Fruit fly (Drosophila melanogaster) whole organism, embryonic: ENCODE measurements around the gene RpS25.

Experiments
- Ada2b ChIP-seq: fragments of 200-800 bp; sonication (Bioruptor generic); IDR thresholded peaks from 2 replicates; pipeline ENCODE4 v1.3.6; 2022; ENCODE audit warnings: missing biosample characterization, missing genetic modification characterization
- Atf3 ChIP-seq: fragments of 200-800 bp; sonication (Bioruptor generic); optimal IDR thresholded peaks from 3 replicates; lab custom pipeline; 2016; ENCODE audit warnings: missing biosample characterization, missing genetic modification characterization
- Bdp1 ChIP-seq: fragments of 200-800 bp; sonication (Bioruptor generic); optimal IDR thresholded peaks from 3 replicates; lab custom pipeline; 2016; ENCODE audit warnings: missing biosample characterization, missing genetic modification characterization
- Bteb2 ChIP-seq: fragments of 200-800 bp; sonication (Bioruptor generic); optimal IDR thresholded peaks from 2 replicates; lab custom pipeline; 2016; ENCODE audit warnings: missing biosample characterization, missing genetic modification characterization
- CG10267 ChIP-seq: fragments of 200-800 bp; sonication (Bioruptor generic); optimal IDR thresholded peaks from 2 replicates; lab custom pipeline; 2018; ENCODE audit warnings: missing biosample characterization, mild to moderate bottlenecking, missing genetic modification characterization, moderate library complexity
- CG10274 ChIP-seq: fragments of 200-800 bp; sonication (Bioruptor generic); optimal IDR thresholded peaks from 3 replicates; lab custom pipeline; 2017; ENCODE audit warnings: missing biosample characterization, mild to moderate bottlenecking, missing genetic modification characterization
- CG10959 ChIP-seq: fragments of 200-800 bp; sonication (Bioruptor generic); IDR thresholded peaks from 2 replicates; pipeline ENCODE4 v1.3.6; 2022; ENCODE audit warnings: missing biosample characterization, missing genetic modification characterization
- CG11504 ChIP-seq: fragments of 200-800 bp; sonication (Bioruptor generic); optimal IDR thresholded peaks from 3 replicates; lab custom pipeline; 2019; ENCODE audit warnings: missing biosample characterization, mild to moderate bottlenecking, missing genetic modification characterization, moderate library complexity
- CG14441 ChIP-seq: fragments of 200-800 bp; sonication (Bioruptor generic); IDR thresholded peaks from 2 replicates; pipeline ENCODE4 v1.3.6; 2022; ENCODE audit warnings: missing biosample characterization, missing genetic modification characterization
- CG14710 ChIP-seq: fragments of 200-800 bp; sonication (Bioruptor generic); optimal IDR thresholded peaks from 3 replicates; lab custom pipeline; 2019; ENCODE audit warnings: missing biosample characterization, mild to moderate bottlenecking, missing genetic modification characterization, moderate library complexity
- CG15601 ChIP-seq: fragments of 200-800 bp; sonication (Bioruptor generic); optimal IDR thresholded peaks from 3 replicates; lab custom pipeline; 2019; ENCODE audit warnings: missing biosample characterization, mild to moderate bottlenecking, missing genetic modification characterization, moderate library complexity
- CG17361 ChIP-seq: fragments of 200-800 bp; sonication (Bioruptor generic); IDR thresholded peaks from 3 replicates; pipeline ENCODE4 v1.3.6; 2022; ENCODE audit warnings: missing biosample characterization, missing genetic modification characterization
- CG18011 ChIP-seq: fragments of 200-800 bp; sonication (Bioruptor generic); optimal IDR thresholded peaks from 2 replicates; lab custom pipeline; 2017; ENCODE audit warnings: missing biosample characterization, missing genetic modification characterization, mild to moderate bottlenecking, moderate library complexity, missing genotype
- CG18619 ChIP-seq: fragments of 200-800 bp; sonication (Bioruptor generic); optimal IDR thresholded peaks from 3 replicates; lab custom pipeline; 2017; ENCODE audit warnings: missing biosample characterization, mild to moderate bottlenecking, missing genetic modification characterization
- CG2116 ChIP-seq: fragments of 200-800 bp; sonication (Bioruptor generic); optimal IDR thresholded peaks from 3 replicates; lab custom pipeline; 2018; ENCODE audit warnings: missing biosample characterization, mild to moderate bottlenecking, missing genetic modification characterization
- CG2129 ChIP-seq: fragments of 200-800 bp; sonication (Bioruptor generic); IDR thresholded peaks from 2 replicates; pipeline ENCODE4 v1.3.6; 2022; ENCODE audit warnings: missing biosample characterization, missing genetic modification characterization; ENCODE audit not compliant: partially characterized antibody
- CG2199 ChIP-seq: fragments of 200-800 bp; sonication (Bioruptor generic); IDR thresholded peaks from 3 replicates; pipeline ENCODE4 v1.3.6; 2022; ENCODE audit warnings: missing biosample characterization, missing genetic modification characterization
- CG31441 ChIP-seq: fragments of 200-800 bp; sonication (Bioruptor generic); IDR thresholded peaks from 2 replicates; pipeline ENCODE4 v1.3.6; 2022; ENCODE audit warnings: missing biosample characterization, missing genetic modification characterization
- CG33557 ChIP-seq: fragments of 200-800 bp; sonication (Bioruptor generic); optimal IDR thresholded peaks from 2 replicates; lab custom pipeline; 2019; ENCODE audit warnings: missing biosample characterization, mild to moderate bottlenecking, missing genetic modification characterization, moderate library complexity
- CG3838 ChIP-seq: fragments of 200-800 bp; sonication (Bioruptor generic); optimal IDR thresholded peaks from 3 replicates; lab custom pipeline; 2016; ENCODE audit warnings: missing biosample characterization, missing genetic modification characterization
- CG7271 ChIP-seq: fragments of 200-800 bp; sonication (Bioruptor generic); optimal IDR thresholded peaks from 2 replicates; lab custom pipeline; 2018; ENCODE audit warnings: missing biosample characterization, mild to moderate bottlenecking, missing genetic modification characterization, moderate library complexity
- CG8924 ChIP-seq: fragments of 200-800 bp; optimal IDR thresholded peaks from 3 replicates; lab custom pipeline; 2019; ENCODE audit warnings: missing biosample characterization, mild to moderate bottlenecking, missing genetic modification characterization, moderate library complexity
- CG9797 ChIP-seq: fragments of 200-800 bp; sonication (Bioruptor generic); optimal IDR thresholded peaks from 3 replicates; lab custom pipeline; 2018; ENCODE audit warnings: missing biosample characterization, mild to moderate bottlenecking, missing genetic modification characterization
- Dp ChIP-seq: fragments of 200-800 bp; sonication (Bioruptor generic); optimal IDR thresholded peaks from 2 replicates; lab custom pipeline; 2018; ENCODE audit warnings: missing biosample characterization, mild to moderate bottlenecking, missing genetic modification characterization, moderate library complexity
- HHEX ChIP-seq: fragments of 200-800 bp; sonication (Bioruptor generic); optimal IDR thresholded peaks from 3 replicates; lab custom pipeline; 2017; ENCODE audit warnings: missing biosample characterization, mild to moderate bottlenecking, missing genetic modification characterization, missing genetic modification reagents
- Jarid2 ChIP-seq: fragments of 200-800 bp; sonication (Bioruptor generic); optimal IDR thresholded peaks from 3 replicates; lab custom pipeline; 2017; ENCODE audit warnings: mild to moderate bottlenecking, missing biosample characterization, missing genetic modification reagents, missing genetic modification characterization
- Meics ChIP-seq: fragments of 200-800 bp; sonication (Bioruptor generic); optimal IDR thresholded peaks from 2 replicates; lab custom pipeline; 2017; ENCODE audit warnings: missing biosample characterization, mild to moderate bottlenecking, missing genetic modification characterization
- Neu2 ChIP-seq: fragments of 200-800 bp; sonication (Bioruptor generic); optimal IDR thresholded peaks from 3 replicates; lab custom pipeline; 2016; ENCODE audit warnings: missing biosample characterization, missing genetic modification characterization, borderline replicate concordance
- NfI ChIP-seq: fragments of 200-800 bp; sonication (Bioruptor generic); optimal IDR thresholded peaks from 3 replicates; lab custom pipeline; 2018; ENCODE audit warnings: missing biosample characterization, mild to moderate bottlenecking, missing genetic modification characterization, moderate library complexity
- Optix ChIP-seq: fragments of 200-800 bp; sonication (Bioruptor generic); IDR thresholded peaks from 3 replicates; pipeline ENCODE4 v1.3.6; 2022; ENCODE audit warnings: missing biosample characterization, missing genetic modification characterization
- Tbp ChIP-seq: fragments of >200 bp; optimal IDR thresholded peaks from 2 replicates; lab custom pipeline; 2018; ENCODE audit warnings: missing biosample characterization, missing genetic modification characterization
- ash1 ChIP-seq: fragments of 200-800 bp; sonication (Bioruptor generic); optimal IDR thresholded peaks from 2 replicates; lab custom pipeline; 2018; ENCODE audit warnings: missing biosample characterization, mild to moderate bottlenecking, missing genetic modification characterization
- bbx ChIP-seq: fragments of 200-800 bp; sonication (Bioruptor generic); IDR thresholded peaks from 2 replicates; pipeline ENCODE4 v1.3.6; 2022; ENCODE audit warnings: missing biosample characterization, missing genetic modification characterization; ENCODE audit not compliant: partially characterized antibody
- bowl ChIP-seq: fragments of 200-800 bp; sonication (Bioruptor generic); IDR thresholded peaks from 2 replicates; pipeline ENCODE4 v1.3.6; 2022; ENCODE audit warnings: missing biosample characterization, missing genetic modification characterization
- chm ChIP-seq: fragments of 200-800 bp; sonication (Bioruptor generic); IDR thresholded peaks from 2 replicates; pipeline ENCODE4 v1.3.6; 2022; ENCODE audit warnings: missing biosample characterization, missing genetic modification characterization
- dati ChIP-seq: fragments of 200-800 bp; sonication (Bioruptor generic); IDR thresholded peaks from 2 replicates; pipeline ENCODE4 v1.3.6; 2022; ENCODE audit warnings: missing biosample characterization, missing genetic modification characterization
- dimm ChIP-seq: fragments of 200-800 bp; sonication (Bioruptor generic); IDR thresholded peaks from 2 replicates; pipeline ENCODE4 v1.3.6; 2022; ENCODE audit warnings: missing biosample characterization, missing genetic modification characterization
- eyg ChIP-seq: fragments of 200-800 bp; sonication (Bioruptor generic); optimal IDR thresholded peaks from 3 replicates; lab custom pipeline; 2016; ENCODE audit warnings: missing biosample characterization, missing genetic modification characterization
- ham ChIP-seq: fragments of 200-800 bp; sonication (Bioruptor generic); IDR thresholded peaks from 2 replicates; pipeline ENCODE4 v1.3.6; 2022; ENCODE audit warnings: missing biosample characterization, missing genetic modification characterization
- jumu ChIP-seq: fragments of 200-800 bp; sonication (Bioruptor generic); optimal IDR thresholded peaks from 3 replicates; lab custom pipeline; 2016; ENCODE audit warnings: missing biosample characterization, missing genetic modification characterization
- lola ChIP-seq, 3 experiments: fragments of >200 bp in 2 of 3; fragments of 200-800 bp in 1 of 3; sonication (Bioruptor generic) in 1 of 3; optimal IDR thresholded peaks; 2 replicates each; lab custom pipeline; 2017 to 2019; ENCODE audit warnings: missing biosample characterization in 3 of 3, missing genetic modification characterization in 3 of 3, mild to moderate bottlenecking in 1 of 3, moderate library complexity in 1 of 3
- mam ChIP-seq: fragments of 200-800 bp; sonication (Bioruptor generic); optimal IDR thresholded peaks from 3 replicates; lab custom pipeline; 2016; ENCODE audit warnings: missing biosample characterization, missing genetic modification characterization
- nom ChIP-seq: fragments of 200-800 bp; sonication (Bioruptor generic); optimal IDR thresholded peaks from 2 replicates; lab custom pipeline; 2017; ENCODE audit warnings: missing biosample characterization, missing genetic modification characterization, mild to moderate bottlenecking, moderate library complexity, missing genetic modification reagents
- sc ChIP-seq, 3 experiments: fragments of >200 bp in 2 of 3; fragments of 200-800 bp in 1 of 3; sonication (Bioruptor generic) in 1 of 3; optimal IDR thresholded peaks; 2 replicates in 2 of 3; 3 replicates in 1 of 3; lab custom pipeline; 2017; ENCODE audit warnings: mild to moderate bottlenecking in 1 of 3, missing biosample characterization in 1 of 3, missing genetic modification characterization in 1 of 3, missing genetic modification reagents in 1 of 3
- shn ChIP-seq: fragments of 200-800 bp; sonication (Bioruptor generic); optimal IDR thresholded peaks from 3 replicates; lab custom pipeline; 2016; ENCODE audit warnings: missing biosample characterization, missing genetic modification characterization
- slp2 ChIP-seq: fragments of 200-800 bp; sonication (Bioruptor generic); optimal IDR thresholded peaks from 2 replicates; lab custom pipeline; 2016; ENCODE audit warnings: missing biosample characterization, missing genetic modification characterization
- tll ChIP-seq, 2 experiments: fragments of 200-800 bp in 1 of 2; fragments of >200 bp in 1 of 2; sonication (Bioruptor generic) in 1 of 2; optimal IDR thresholded peaks; 2 replicates each; lab custom pipeline; 2017 to 2019; ENCODE audit warnings: missing biosample characterization in 2 of 2, missing genetic modification characterization in 2 of 2, mild to moderate bottlenecking in 1 of 2, moderate library complexity in 1 of 2
- zfh1 ChIP-seq: fragments of 200-800 bp; sonication (Bioruptor generic); IDR thresholded peaks from 3 replicates; pipeline ENCODE4 v1.3.6; 2022; ENCODE audit warnings: missing biosample characterization, missing genetic modification characterization

Gene RpS25

dm6 chr3R:11196648-11197388 lies 19.3 kb downstream of the RpS25 start (continued):
- TF ChIP-seq Meics (GFP tag; lab: Kevin White, UChicago): peak; percentile 99
- peak; percentile 96 for TF ChIP-seq CG10267
- peak; percentile 98 for TF ChIP-seq CG14441 (GFP tag; lab: Robert Waterston, UW)
- TF ChIP-seq ham (GFP tag; lab: Robert Waterston, UW): peak; percentile 91
- TF ChIP-seq Dp (GFP tag; lab: Kevin White, UChicago): peak; percentile 23
- no peak for TF ChIP-seq Neu2
- TF ChIP-seq lola (GFP tag; optimal IDR thresholded peaks at IDR 0.05; lab: Kevin White, UChicago): peak in 1 of 3 experiments; percentile 97
- TF ChIP-seq NfI (GFP tag; lab: Kevin White, UChicago): peak; percentile 98
- peak; percentile 84 for TF ChIP-seq CG10959 (GFP tag; lab: Robert Waterston, UW)
- TF ChIP-seq shn (GFP tag; lab: Kevin White, UChicago): peak; percentile 82
- TF ChIP-seq tll (GFP tag; optimal IDR thresholded peaks at IDR 0.05; lab: Kevin White, UChicago): peak in 1 of 2 experiments; percentile 81
- TF ChIP-seq Ada2b: peak; percentile 97
- no peak for TF ChIP-seq CG2129 (GFP tag; lab: Robert Waterston, UW)
- TF ChIP-seq bbx (GFP tag; lab: Robert Waterston, UW): no peak; the same call in 1 of the 2 replicates
- peak; percentile 89 for TF ChIP-seq nom (GFP tag; lab: Kevin White, UChicago)
- TF ChIP-seq CG3838 (GFP tag; lab: Kevin White, UChicago): peak; percentile 94
- no peak for TF ChIP-seq mam (GFP tag; lab: Kevin White, UChicago)
- no peak for TF ChIP-seq sc (optimal IDR thresholded peaks at IDR 0.05; lab: Kevin White, UChicago)
- TF ChIP-seq sc (GFP tag; optimal IDR thresholded peaks at IDR 0.05; lab: Kevin White, UChicago): peak; percentile 97
- peak; percentile 94 for TF ChIP-seq dimm (GFP tag; lab: Robert Waterston, UW)
- TF ChIP-seq eyg: no peak
- peak; percentile 96 for TF ChIP-seq CG2199
- peak; percentile 80 for TF ChIP-seq Bdp1 (GFP tag; lab: Kevin White, UChicago)
- peak; percentile 98 for TF ChIP-seq CG15601 (tag; lab: Kevin White, UChicago)
- peak; percentile 100 for TF ChIP-seq CG17361 (GFP tag; lab: Robert Waterston, UW)
- peak; percentile 90 for TF ChIP-seq CG18011
- peak; percentile 99 for TF ChIP-seq CG11504 (tag; lab: Kevin White, UChicago)
- TF ChIP-seq slp2 (GFP tag; lab: Kevin White, UChicago): peak; percentile 95
- TF ChIP-seq jumu: peak; percentile 85
- TF ChIP-seq Bteb2 (GFP tag; lab: Kevin White, UChicago): peak; percentile 81
- TF ChIP-seq ash1 (GFP tag; lab: Kevin White, UChicago): peak; percentile 82
- peak; percentile 97 for TF ChIP-seq zfh1
- peak; percentile 79 for TF ChIP-seq CG2116 (GFP tag; lab: Kevin White, UChicago)
- peak; percentile 91 for TF ChIP-seq bowl
- peak; percentile 33 for TF ChIP-seq CG9797 (GFP tag; lab: Kevin White, UChicago)
- no peak; the same call in 2 of the 3 replicates for TF ChIP-seq Optix
- peak; percentile 98 for TF ChIP-seq HHEX
- peak; percentile 86 for TF ChIP-seq chm
- peak; percentile 85 for TF ChIP-seq CG7271 (tag; lab: Kevin White, UChicago)
- TF ChIP-seq dati (GFP tag; lab: Robert Waterston, UW): peak; percentile 90
- peak; percentile 90 for TF ChIP-seq CG33557 (GFP tag; lab: Kevin White, UChicago)
- TF ChIP-seq Atf3: peak; percentile 83
- TF ChIP-seq CG31441 (GFP tag; lab: Robert Waterston, UW): peak; percentile 100
- no peak for TF ChIP-seq Tbp (GFP tag; lab: Kevin White, UChicago)
- TF ChIP-seq CG14710: peak; percentile 98
- TF ChIP-seq CG10274 (GFP tag; lab: Kevin White, UChicago): peak; percentile 93
- TF ChIP-seq CG18619 (GFP tag; lab: Kevin White, UChicago): peak; percentile 99
- TF ChIP-seq CG8924 (tag; lab: Kevin White, UChicago): peak; percentile 95
- TF ChIP-seq Jarid2: peak; percentile 91
